Worm (Caenorhabditis elegans) whole organism, L4 larva: ENCODE data around the gene atg-16.2.

Experiments used
- D1046.2 ChIP-seq: fragments of 200-800 bp; sonication (Bioruptor generic); IDR thresholded peaks from 2 replicates; pipeline ENCODE4 v1.3.6; 2022; ENCODE audit warnings: missing genetic modification characterization, missing compliant biosample characterization
- aly-2 ChIP-seq: sonication (generic microtip); optimal IDR thresholded peaks from 2 replicates; lab custom pipeline; 2018; ENCODE audit warnings: missing biosample characterization, missing genetic modification characterization
- cey-2 ChIP-seq: sonication (generic microtip); optimal IDR thresholded peaks from 3 replicates; lab custom pipeline; 2017; ENCODE audit warnings: missing genetic modification characterization, mild to moderate bottlenecking, missing compliant biosample characterization, antibody characterized with exemption, borderline replicate concordance; ENCODE audit not compliant: insufficient read depth
- egl-27 ChIP-seq: sonication (generic microtip); optimal IDR thresholded peaks from 3 replicates; lab custom pipeline; 2017; ENCODE audit warnings: missing biosample characterization, missing genetic modification reagents, missing genetic modification characterization
- lir-3 ChIP-seq: sonication (generic microtip); optimal IDR thresholded peaks from 2 replicates; lab custom pipeline; 2016; ENCODE audit warnings: mild to moderate bottlenecking, missing genetic modification characterization, missing compliant biosample characterization
- lsy-2 ChIP-seq, 2 experiments: fragments of 150-350 bp in 1 of 2; sonication (generic microtip) in 1 of 2; optimal IDR thresholded peaks; 2 replicates each; lab custom pipeline; 2014 to 2017; ENCODE audit warnings: missing biosample characterization in 2 of 2, missing genetic modification characterization in 2 of 2
- nhr-10 ChIP-seq: fragments of 150-350 bp; optimal IDR thresholded peaks from 2 replicates; lab custom pipeline; 2014; ENCODE audit warnings: missing biosample characterization, missing genetic modification characterization
- nhr-76 ChIP-seq: fragments of 150-350 bp; optimal IDR thresholded peaks from 2 replicates; lab custom pipeline; 2014; ENCODE audit warnings: missing biosample characterization, missing genetic modification characterization
- unc-62 ChIP-seq, 3 experiments: fragments of 150-350 bp in 1 of 3; sonication (generic microtip); optimal IDR thresholded peaks in 2 of 3; peaks in 1 of 3; 1 replicate in 1 of 3; 2 replicates in 2 of 3; lab custom pipeline; 2014 to 2017; ENCODE audit warnings: missing biosample characterization in 3 of 3, missing genetic modification characterization in 3 of 3, missing genetic modification reagents in 3 of 3, missing genotype in 1 of 3

ce11 chrII:6493709-6494326 lies 40.6 kb upstream of the atg-16.2 start:
- peak in 1 of 2 experiments; percentile 94 for TF ChIP-seq unc-62 (GFP tag; optimal IDR thresholded peaks at IDR 0.05 in 1 of 2; lab: Kevin White, UChicago)
- TF ChIP-seq unc-62 (tag; optimal IDR thresholded peaks at IDR 0.05; lab: Kevin White, UChicago) = no peak
- peak in 1 of 2 experiments; percentile 27 for TF ChIP-seq lsy-2 (tag; optimal IDR thresholded peaks at IDR 0.05; lab: Kevin White, UChicago)
- no peak for TF ChIP-seq D1046.2
- TF ChIP-seq nhr-10 (tag; lab: Kevin White, UChicago) = no peak
- no peak for TF ChIP-seq egl-27 (tag; lab: Kevin White, UChicago)
- TF ChIP-seq nhr-76 (tag; lab: Kevin White, UChicago) = no peak
- no peak for TF ChIP-seq cey-2 (tag; lab: Kevin White, UChicago)
- no peak for TF ChIP-seq aly-2
- no peak for TF ChIP-seq lir-3
